Worm (Caenorhabditis elegans): ENCODE data around the gene ntl-3.
A peak's percentile ranks its signal among the peaks of the same experiment; 100 is the strongest.

Gene ntl-3

DNA sequence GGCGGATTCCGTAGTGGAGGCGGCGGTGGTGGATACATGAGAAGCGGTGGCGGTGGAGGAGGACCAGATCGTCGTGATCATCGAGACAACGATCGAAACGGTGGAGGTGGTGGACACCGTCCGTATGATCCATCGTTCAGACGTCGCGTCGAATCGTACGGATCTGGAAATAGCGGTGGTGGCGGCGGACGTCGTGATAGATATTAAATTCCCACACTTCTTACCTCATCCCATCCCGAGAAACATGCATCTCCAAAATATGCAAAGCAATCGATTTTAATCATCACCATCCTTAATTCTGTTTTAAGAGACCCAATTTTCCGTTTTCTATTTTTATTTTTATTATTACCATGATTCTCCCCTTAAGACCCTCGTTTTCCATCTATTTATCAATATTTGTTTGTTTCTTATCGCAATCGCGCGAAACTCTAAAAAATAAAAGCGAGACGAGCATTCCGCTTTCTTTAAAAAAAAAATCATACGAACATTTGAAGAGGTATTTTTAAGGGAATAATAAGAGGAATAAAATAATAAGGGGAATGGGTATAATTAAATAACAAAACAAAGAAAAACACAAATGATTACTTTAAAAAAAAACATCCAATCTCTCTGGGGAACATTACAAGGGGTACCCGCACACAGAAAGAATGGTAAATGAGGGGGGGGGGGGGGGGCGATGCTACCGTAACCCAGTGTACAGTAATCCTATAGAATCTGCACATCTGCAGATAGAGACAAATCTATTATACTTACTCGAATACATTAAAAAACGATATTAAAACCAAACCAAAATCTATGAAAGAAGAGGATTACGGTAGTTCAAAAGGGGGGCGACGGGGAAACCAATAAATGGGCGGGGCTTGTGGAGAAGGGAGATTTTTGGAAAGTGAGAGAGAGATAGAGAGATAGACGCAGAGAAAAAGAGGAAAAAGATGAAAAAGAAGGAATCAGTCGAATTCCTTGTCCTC, 15.5 kb downstream of the ntl-3 start (continued):
- TF ChIP-seq lin-26 (GFP tag; IDR thresholded peaks at IDR 0.05) (peak; percentile 24; the same call in 1 of the 2 replicates), ztf-26 (tag; optimal IDR thresholded peaks at IDR 0.05) (no peak), K11D2.4 (GFP tag; IDR thresholded peaks at IDR 0.05) (peak; percentile 79; the same call in 1 of the 2 replicates), F55B11.4 (tag; optimal IDR thresholded peaks at IDR 0.05; ENCODE audit: borderline replicate concordance, insufficient read depth) (no peak), snpc-3.4 (tag; optimal IDR thresholded peaks at IDR 0.05) (peak; percentile 55), ceh-27 (GFP tag; optimal IDR thresholded peaks at IDR 0.05) (peak; percentile 10), sdz-38 (tag; optimal IDR thresholded peaks at IDR 0.05) (no peak), B0261.1 (tag; optimal IDR thresholded peaks at IDR 0.05) (no peak), atf-7 (tag; optimal IDR thresholded peaks at IDR 0.05) (no peak), nfya-2 (GFP tag; IDR thresholded peaks at IDR 0.05) (no peak), cebp-2 (GFP tag; IDR thresholded peaks at IDR 0.05) (peak; percentile 85; the same call in 1 of the 2 replicates), F22D6.2 (tag; optimal IDR thresholded peaks at IDR 0.05) (no peak), F23B12.7 (tag; optimal IDR thresholded peaks at IDR 0.05; ENCODE audit: insufficient read depth) (peak; percentile 25), ceh-79 (tag; optimal IDR thresholded peaks at IDR 0.05) (peak; percentile 17), tbx-9 (tag; optimal IDR thresholded peaks at IDR 0.05; ENCODE audit: borderline replicate concordance) (no peak), akir-1 (GFP tag; optimal IDR thresholded peaks at IDR 0.05) (peak; percentile 55), mel-28 (tag; optimal IDR thresholded peaks at IDR 0.05; ENCODE audit: borderline replicate concordance) (no peak), zim-3 (tag; optimal IDR thresholded peaks at IDR 0.05) (peak; percentile 62), F33H1.4 (GFP tag; IDR thresholded peaks at IDR 0.05) (peak; percentile 18; the same call in 1 of the 2 replicates), lin-35 (GFP tag; optimal IDR thresholded peaks at IDR 0.05) (peak in 1 of 3 experiments; percentile 40), ceh-91 (GFP tag; IDR thresholded peaks at IDR 0.05) (no peak; the same call in 1 of the 2 replicates), sea-2 (GFP tag; IDR thresholded peaks at IDR 0.05) (no peak), F52B5.7 (tag; optimal IDR thresholded peaks at IDR 0.05) (peak; percentile 92), madf-6 (GFP tag; IDR thresholded peaks at IDR 0.05) (peak; percentile 52), Y67H2A.10 (GFP tag; conservative IDR thresholded peaks at IDR 0.05) (peak; percentile 60), unc-62 (GFP tag; optimal IDR thresholded peaks at IDR 0.05) (no peak), rpc-1 (optimal IDR thresholded peaks at IDR 0.05) (no peak), rpc-1 (tag; optimal IDR thresholded peaks at IDR 0.05) (no peak), lin-54 (GFP tag; optimal IDR thresholded peaks at IDR 0.05) (no peak), madf-8 (GFP tag; conservative IDR thresholded peaks at IDR 0.05) (no peak; the same call in 1 of the 2 replicates), C06A6.2 (GFP tag; conservative IDR thresholded peaks at IDR 0.05) (peak; percentile 53; the same call in 1 of the 2 replicates), efl-1 (GFP tag; optimal IDR thresholded peaks at IDR 0.05) (peak; percentile 22), Y79H2A.3 (GFP tag; conservative IDR thresholded peaks at IDR 0.05) (no peak; the same call in 1 of the 2 replicates), hmg-20 (GFP tag; IDR thresholded peaks at IDR 0.05) (peak; percentile 39; the same call in 1 of the 2 replicates), nfya-1 (tag; optimal IDR thresholded peaks at IDR 0.05; ENCODE audit: borderline replicate concordance, insufficient read depth) (no peak), aptf-2 (GFP tag; conservative IDR thresholded peaks at IDR 0.05) (no peak), F49E8.2 (tag; optimal IDR thresholded peaks at IDR 0.05; ENCODE audit: insufficient read depth) (peak; percentile 31), Y53F4B.3 (GFP tag; IDR thresholded peaks at IDR 0.05) (no peak), fkh-3 (tag; optimal IDR thresholded peaks at IDR 0.05) (peak; percentile 23), ztf-28 (GFP tag; IDR thresholded peaks at IDR 0.05) (no peak), F57A8.1 (GFP tag; optimal IDR thresholded peaks at IDR 0.05) (no peak), tbp1 (GFP tag; optimal IDR thresholded peaks at IDR 0.05) (no peak), F39B2.1 (GFP tag; IDR thresholded peaks at IDR 0.05) (no peak), Y95B8A.8 (GFP tag; IDR thresholded peaks at IDR 0.05) (peak; percentile 86), pha-4 (tag; optimal IDR thresholded peaks at IDR 0.05) (no peak), T26A5.8 (tag; optimal IDR thresholded peaks at IDR 0.05) (peak; percentile 26)

Data from whole organism, young adult.